Fruit fly (Drosophila melanogaster): ENCODE results near the gene Cog4.
A peak's percentile ranks its signal among the peaks of the same experiment; 100 is the strongest.

Cog4 gene

dm6 chr2L:10466865-10467270 is 21.6 kb downstream of the Cog4 start:
- peak; percentile 12 for TF ChIP-seq NK7.1 (GFP tag; optimal IDR thresholded peaks at IDR 0.05)
- no peak for TF ChIP-seq CG14050 (GFP tag; IDR thresholded peaks at IDR 0.05)
- peak; percentile 16 for TF ChIP-seq kah (GFP tag; optimal IDR thresholded peaks at IDR 0.05)
- TF ChIP-seq HmgZ (tag; optimal IDR thresholded peaks at IDR 0.05), result no peak
- peak; percentile 43 for TF ChIP-seq Jarid2 (GFP tag; optimal IDR thresholded peaks at IDR 0.05)
- TF ChIP-seq CG34376 (GFP tag; optimal IDR thresholded peaks at IDR 0.05), result no peak
- no peak; the same call in 1 of the 2 replicates for TF ChIP-seq slbo (GFP tag; IDR thresholded peaks at IDR 0.05)
- no peak for TF ChIP-seq vnd (GFP tag; IDR thresholded peaks at IDR 0.05; ENCODE audit: partially characterized antibody)
- peak; percentile 76 for TF ChIP-seq CG4424 (GFP tag; optimal IDR thresholded peaks at IDR 0.05)
- TF ChIP-seq run (tag; optimal IDR thresholded peaks at IDR 0.05), result no peak
- TF ChIP-seq sr (GFP tag; IDR thresholded peaks at IDR 0.05), result no peak
- peak; percentile 15 for TF ChIP-seq Sry-δ (GFP tag; optimal IDR thresholded peaks at IDR 0.05)
- no peak for TF ChIP-seq tx (GFP tag; optimal IDR thresholded peaks at IDR 0.05)
- no peak for TF ChIP-seq CG13287 (GFP tag; IDR thresholded peaks at IDR 0.05; ENCODE audit: partially characterized antibody)
- TF ChIP-seq CG1024 (GFP tag; IDR thresholded peaks at IDR 0.05), result no peak
- TF ChIP-seq CG15269 (tag; optimal IDR thresholded peaks at IDR 0.05), result no peak
- no peak for TF ChIP-seq CG7928 (GFP tag; optimal IDR thresholded peaks at IDR 0.05)
- no peak for TF ChIP-seq gsb (GFP tag; IDR thresholded peaks at IDR 0.05)
- peak; percentile 21 for TF ChIP-seq CG2116 (GFP tag; optimal IDR thresholded peaks at IDR 0.05)
- TF ChIP-seq Atf3 (GFP tag; optimal IDR thresholded peaks at IDR 0.05), result peak; percentile 34
- TF ChIP-seq Hand (GFP tag; optimal IDR thresholded peaks at IDR 0.05), result no peak
- TF ChIP-seq tna (GFP tag; IDR thresholded peaks at IDR 0.05; ENCODE audit: partially characterized antibody), result no peak
- TF ChIP-seq CG15601 (tag; optimal IDR thresholded peaks at IDR 0.05), result peak; percentile 46
- no peak for TF ChIP-seq klu (GFP tag; IDR thresholded peaks at IDR 0.05)
- no peak for TF ChIP-seq Dbx (GFP tag; IDR thresholded peaks at IDR 0.05)
- TF ChIP-seq Spps (tag; optimal IDR thresholded peaks at IDR 0.05), result peak; percentile 57
- TF ChIP-seq exex (tag; optimal IDR thresholded peaks at IDR 0.05), result no peak
- TF ChIP-seq danr (GFP tag; IDR thresholded peaks at IDR 0.05), result no peak; the same call in 1 of the 2 replicates
- no peak for TF ChIP-seq Dfd (GFP tag; optimal IDR thresholded peaks at IDR 0.05)
- no peak for TF ChIP-seq Lpt (GFP tag; optimal IDR thresholded peaks at IDR 0.05)
- peak; percentile 28 for TF ChIP-seq CG7786 (GFP tag; optimal IDR thresholded peaks at IDR 0.05)
- TF ChIP-seq fd102C (GFP tag; optimal IDR thresholded peaks at IDR 0.05), result no peak
- TF ChIP-seq tin (GFP tag; optimal IDR thresholded peaks at IDR 0.05), result peak; percentile 63
- peak; percentile 78 for TF ChIP-seq CG31441 (GFP tag; IDR thresholded peaks at IDR 0.05)
- peak; percentile 61 for TF ChIP-seq CG1602 (GFP tag; optimal IDR thresholded peaks at IDR 0.05)
- TF ChIP-seq CG18011 (GFP tag; optimal IDR thresholded peaks at IDR 0.05), result no peak
- peak; percentile 14 for TF ChIP-seq CG1647 (GFP tag; optimal IDR thresholded peaks at IDR 0.05)
- no peak for TF ChIP-seq Poxn (GFP tag; IDR thresholded peaks at IDR 0.05)
- no peak for TF ChIP-seq Mad (GFP tag; optimal IDR thresholded peaks at IDR 0.05)
- TF ChIP-seq pnt (GFP tag; optimal IDR thresholded peaks at IDR 0.05), result peak; percentile 35
- no peak for TF ChIP-seq CrebB (tag; optimal IDR thresholded peaks at IDR 0.05)
- no peak for TF ChIP-seq Fer2 (tag; optimal IDR thresholded peaks at IDR 0.05)
- TF ChIP-seq CG32532 (GFP tag; IDR thresholded peaks at IDR 0.05), result no peak; the same call in 1 of the 2 replicates
- no peak for TF ChIP-seq CG13894 (tag; optimal IDR thresholded peaks at IDR 0.05)
- TF ChIP-seq esg (GFP tag; conservative IDR thresholded peaks at IDR 0.05), result no peak; the same call in 1 of the 2 replicates
- peak; percentile 61; the same call in 2 of the 3 replicates for TF ChIP-seq CG7357 (GFP tag; IDR thresholded peaks at IDR 0.05)
- peak; percentile 39 for TF ChIP-seq CG9609 (GFP tag; optimal IDR thresholded peaks at IDR 0.05)
- no peak for TF ChIP-seq Dp (GFP tag; optimal IDR thresholded peaks at IDR 0.05)
- TF ChIP-seq CG14667 (GFP tag; IDR thresholded peaks at IDR 0.05), result no peak
- no peak for TF ChIP-seq CG9876 (GFP tag; optimal IDR thresholded peaks at IDR 0.05)
- TF ChIP-seq sqz (GFP tag; optimal IDR thresholded peaks at IDR 0.05), result peak; percentile 19
- peak; percentile 74 for TF ChIP-seq fd96Cb (tag; optimal IDR thresholded peaks at IDR 0.05)

Measured in whole organism, embryonic.